Fruit fly (Drosophila melanogaster) whole organism, prepupa: ENCODE measurements around the gene CG11583.
A peak's percentile ranks its signal among the peaks of the same experiment; 100 is the strongest.

Experiments used
- CG10669 ChIP-seq: fragments of 200-800 bp; sonication (Bioruptor generic); optimal IDR thresholded peaks from 3 replicates; lab custom pipeline; 2018; ENCODE audit warnings: missing biosample characterization, mild to moderate bottlenecking, missing genetic modification characterization, moderate library complexity
- CG11294 ChIP-seq: fragments of 200-800 bp; sonication (Bioruptor generic); IDR thresholded peaks from 2 replicates; pipeline ENCODE4 v1.3.6; 2022; ENCODE audit warnings: missing biosample characterization, missing genetic modification characterization
- CG11762 ChIP-seq: fragments of 200-800 bp; sonication (Bioruptor generic); optimal IDR thresholded peaks from 3 replicates; lab custom pipeline; 2016; ENCODE audit warnings: missing biosample characterization, missing genetic modification characterization; ENCODE audit not compliant: insufficient read depth
- CG15336 ChIP-seq: fragments of 200-800 bp; sonication (Bioruptor generic); IDR thresholded peaks from 2 replicates; pipeline ENCODE4 v1.3.6; 2022; ENCODE audit warnings: missing biosample characterization, missing genetic modification characterization
- CG1621 ChIP-seq: fragments of 200-800 bp; sonication (Bioruptor generic); optimal IDR thresholded peaks from 3 replicates; lab custom pipeline; 2018; ENCODE audit warnings: missing biosample characterization, mild to moderate bottlenecking, missing genetic modification characterization
- CG16779 ChIP-seq: fragments of 200-800 bp; sonication (Bioruptor generic); optimal IDR thresholded peaks from 3 replicates; lab custom pipeline; 2017; ENCODE audit warnings: missing biosample characterization, mild to moderate bottlenecking, missing genetic modification characterization
- CG31627 ChIP-seq: fragments of 200-800 bp; sonication (Bioruptor generic); optimal IDR thresholded peaks from 3 replicates; lab custom pipeline; 2016; ENCODE audit warnings: missing biosample characterization, missing genetic modification characterization
- CG32006 ChIP-seq: fragments of 200-800 bp; sonication (Bioruptor generic); optimal IDR thresholded peaks from 3 replicates; lab custom pipeline; 2017; ENCODE audit warnings: missing biosample characterization, mild to moderate bottlenecking, missing genetic modification characterization
- CG3919 ChIP-seq: fragments of 200-800 bp; sonication (Bioruptor generic); optimal IDR thresholded peaks from 3 replicates; lab custom pipeline; 2016; ENCODE audit warnings: missing biosample characterization, missing genetic modification characterization
- CG4318 ChIP-seq: fragments of 200-800 bp; sonication (Bioruptor generic); optimal IDR thresholded peaks from 3 replicates; lab custom pipeline; 2017; ENCODE audit warnings: missing biosample characterization, mild to moderate bottlenecking, missing genetic modification characterization
- CG6792 ChIP-seq: fragments of 200-800 bp; sonication (Bioruptor generic); optimal IDR thresholded peaks from 3 replicates; lab custom pipeline; 2016; ENCODE audit warnings: missing biosample characterization, missing genetic modification characterization
- CG6808 ChIP-seq: fragments of 200-800 bp; sonication (Bioruptor generic); optimal IDR thresholded peaks from 3 replicates; lab custom pipeline; 2017; ENCODE audit warnings: missing biosample characterization, missing genetic modification characterization, mild to moderate bottlenecking, moderate library complexity, missing genetic modification reagents
- CG7368 ChIP-seq: fragments of 200-800 bp; sonication (Bioruptor generic); optimal IDR thresholded peaks from 3 replicates; lab custom pipeline; 2016; ENCODE audit warnings: missing biosample characterization, missing genetic modification characterization
- CG8119 ChIP-seq: fragments of 200-800 bp; sonication (Bioruptor generic); IDR thresholded peaks from 3 replicates; pipeline ENCODE4 v1.3.6; 2022; ENCODE audit warnings: missing biosample characterization, missing genetic modification characterization
- CG8632 ChIP-seq: fragments of 200-800 bp; sonication (Bioruptor generic); optimal IDR thresholded peaks from 3 replicates; lab custom pipeline; 2016; ENCODE audit warnings: missing biosample characterization, missing genetic modification characterization
- Eip78C ChIP-seq: fragments of 200-800 bp; sonication (Bioruptor generic); peaks from one replicate; lab custom pipeline; 2016; ENCODE audit warnings: missing biosample characterization, missing genetic modification characterization
- Eip93F ChIP-seq: fragments of 200-800 bp; sonication (Bioruptor generic); optimal IDR thresholded peaks from 2 replicates; lab custom pipeline; 2016; ENCODE audit warnings: missing biosample characterization, mild to moderate bottlenecking, missing genetic modification characterization
- Ets96B ChIP-seq: fragments of 200-800 bp; optimal IDR thresholded peaks from 2 replicates; lab custom pipeline; 2019; ENCODE audit warnings: missing biosample characterization, mild to moderate bottlenecking, missing genetic modification characterization, moderate library complexity
- Hr38 ChIP-seq: sonication (Bioruptor generic); optimal IDR thresholded peaks from 2 replicates; lab custom pipeline; 2016; ENCODE audit warnings: missing biosample characterization, missing genetic modification characterization
- Hr4 ChIP-seq: fragments of 200-800 bp; sonication (Bioruptor generic); optimal IDR thresholded peaks from 3 replicates; lab custom pipeline; 2016; ENCODE audit warnings: missing biosample characterization, missing genetic modification characterization
- Met ChIP-seq: fragments of 200-800 bp; sonication (Bioruptor generic); optimal IDR thresholded peaks from 3 replicates; lab custom pipeline; 2016; ENCODE audit warnings: missing biosample characterization, missing genetic modification characterization
- OdsH ChIP-seq: fragments of 200-800 bp; sonication (Bioruptor generic); optimal IDR thresholded peaks from 3 replicates; lab custom pipeline; 2016; ENCODE audit warnings: missing biosample characterization, missing genetic modification characterization
- Sox102F ChIP-seq: fragments of 200-800 bp; sonication (Bioruptor generic); optimal IDR thresholded peaks from 2 replicates; lab custom pipeline; 2016; ENCODE audit warnings: missing biosample characterization, mild to moderate bottlenecking, missing genetic modification characterization
- Sox14 ChIP-seq: fragments of 200-800 bp; sonication (Bioruptor generic); optimal IDR thresholded peaks from 3 replicates; lab custom pipeline; 2016; ENCODE audit warnings: missing biosample characterization, missing genetic modification characterization
- achi ChIP-seq: fragments of 200-800 bp; sonication (Bioruptor generic); optimal IDR thresholded peaks from 3 replicates; lab custom pipeline; 2016; ENCODE audit warnings: missing biosample characterization, missing genetic modification characterization
- acj6 ChIP-seq: fragments of 200-800 bp; sonication (Bioruptor generic); optimal IDR thresholded peaks from 3 replicates; lab custom pipeline; 2016; ENCODE audit warnings: missing biosample characterization, missing genetic modification characterization
- cyc ChIP-seq: fragments of 200-800 bp; sonication (Bioruptor generic); optimal IDR thresholded peaks from 3 replicates; lab custom pipeline; 2016; ENCODE audit warnings: missing biosample characterization, missing genetic modification characterization
- dac ChIP-seq: fragments of 200-800 bp; sonication (Bioruptor generic); optimal IDR thresholded peaks from 2 replicates; lab custom pipeline; 2017; ENCODE audit warnings: missing biosample characterization, mild to moderate bottlenecking, missing genetic modification characterization
- dsx ChIP-seq: fragments of 200-800 bp; optimal IDR thresholded peaks from 3 replicates; lab custom pipeline; 2019; ENCODE audit warnings: missing biosample characterization, mild to moderate bottlenecking, missing genetic modification characterization, moderate library complexity; ENCODE audit not compliant: poor library complexity, severe bottlenecking
- fd85E ChIP-seq: fragments of 200-800 bp; sonication (Bioruptor generic); optimal IDR thresholded peaks from 3 replicates; lab custom pipeline; 2016; ENCODE audit warnings: missing biosample characterization, missing genetic modification characterization
- fkh ChIP-seq: fragments of 200-800 bp; sonication (Bioruptor generic); optimal IDR thresholded peaks from 3 replicates; lab custom pipeline; 2017; ENCODE audit warnings: missing biosample characterization, mild to moderate bottlenecking, missing genetic modification characterization, moderate library complexity
- lz ChIP-seq: fragments of 200-800 bp; sonication (Bioruptor generic); optimal IDR thresholded peaks from 3 replicates; lab custom pipeline; 2016; ENCODE audit warnings: missing biosample characterization, missing genetic modification characterization
- net ChIP-seq: fragments of 200-800 bp; sonication (Bioruptor generic); optimal IDR thresholded peaks from 3 replicates; lab custom pipeline; 2016; ENCODE audit warnings: missing biosample characterization, missing genetic modification characterization
- pdm3 ChIP-seq: fragments of 200-800 bp; sonication (Bioruptor generic); optimal IDR thresholded peaks from 3 replicates; lab custom pipeline; 2016; ENCODE audit warnings: missing biosample characterization, missing genetic modification characterization
- spab ChIP-seq: fragments of 200-800 bp; sonication (Bioruptor generic); optimal IDR thresholded peaks from 2 replicates; lab custom pipeline; 2017; ENCODE audit warnings: missing biosample characterization, mild to moderate bottlenecking, missing genetic modification characterization, missing genetic modification reagents
- ss ChIP-seq, 2 experiments: fragments of 200-800 bp; sonication (Bioruptor generic); optimal IDR thresholded peaks; 2 replicates in 1 of 2; 3 replicates in 1 of 2; lab custom pipeline; 2017 to 2018; ENCODE audit warnings: mild to moderate bottlenecking in 2 of 2, missing biosample characterization in 2 of 2, missing genetic modification characterization in 2 of 2, moderate library complexity in 1 of 2
- svp ChIP-seq: fragments of 200-800 bp; sonication (Bioruptor generic); peaks from one replicate; lab custom pipeline; 2016; ENCODE audit warnings: missing biosample characterization, missing genetic modification characterization

CG11583 gene

DNA sequence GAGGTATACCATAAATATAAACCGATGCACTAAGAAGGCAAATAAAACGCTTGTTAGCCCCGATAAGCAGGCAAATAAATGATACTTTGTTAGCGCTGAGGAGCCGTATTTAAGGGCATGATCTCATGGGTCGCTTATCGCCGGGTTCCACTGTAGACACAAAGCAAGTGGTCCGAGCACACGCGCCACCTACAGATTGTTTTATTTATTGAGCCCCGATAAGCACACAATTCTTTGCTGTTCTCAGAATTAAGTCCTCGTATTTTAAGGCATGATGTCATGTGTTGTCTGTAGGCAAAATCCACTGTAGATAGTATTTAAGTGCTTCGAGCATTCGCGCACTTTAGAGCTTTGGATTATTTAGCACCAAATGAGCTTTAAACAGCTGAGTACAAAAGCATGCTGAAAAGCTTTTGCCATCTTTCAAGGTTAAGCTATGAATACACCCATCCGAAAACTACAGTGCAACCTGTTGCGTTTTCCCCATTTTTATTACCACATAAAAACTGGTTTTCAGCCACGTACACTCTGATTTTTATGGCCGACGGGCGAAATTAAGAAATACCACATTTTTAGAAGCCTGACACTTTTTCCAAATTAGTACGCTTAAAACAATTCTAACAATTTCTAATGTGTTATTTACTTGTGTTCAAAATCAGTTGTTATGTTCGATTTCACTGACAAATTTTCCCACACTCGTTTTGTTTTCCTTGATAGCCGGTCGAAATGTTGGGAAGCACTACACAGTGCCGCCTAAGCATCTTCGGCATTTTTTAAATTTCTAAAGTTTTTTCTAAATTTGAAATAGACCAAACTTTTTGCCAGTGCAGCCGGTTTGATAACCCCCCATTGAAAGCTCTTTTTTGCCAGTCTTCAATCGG, 42.9 kb downstream of the CG11583 start, which contains the start of gene Sqor (continued):
- TF ChIP-seq ss (GFP tag; optimal IDR thresholded peaks at IDR 0.05; lab: Kevin White, UChicago) (peak; percentile 94 to 95), CG6808 (GFP tag; lab: Kevin White, UChicago) (peak; percentile 95), fkh (GFP tag; lab: Kevin White, UChicago) (peak; percentile 50), lz (GFP tag; lab: Kevin White, UChicago) (peak; percentile 94), CG8119 (peak; percentile 96), CG1621 (tag; lab: Kevin White, UChicago) (peak; percentile 86), pdm3 (GFP tag; lab: Kevin White, UChicago) (peak; percentile 96), Eip93F (GFP tag; lab: Kevin White, UChicago) (peak; percentile 82), CG8632 (GFP tag; lab: Kevin White, UChicago) (peak; percentile 92), CG31627 (GFP tag; lab: Kevin White, UChicago) (peak; percentile 94), Hr4 (GFP tag; lab: Kevin White, UChicago) (peak; percentile 98), svp (GFP tag; lab: Kevin White, UChicago) (peak; percentile 99), dsx (peak; percentile 86), OdsH (GFP tag; lab: Kevin White, UChicago) (peak; percentile 95), CG3919 (GFP tag; lab: Kevin White, UChicago) (peak; percentile 95), Met (GFP tag; lab: Kevin White, UChicago) (no peak), net (peak; percentile 96), CG16779 (tag; lab: Kevin White, UChicago) (peak; percentile 92), Sox14 (peak; percentile 97), cyc (GFP tag; lab: Kevin White, UChicago) (peak; percentile 91), CG32006 (GFP tag; lab: Kevin White, UChicago) (peak; percentile 99), CG10669 (GFP tag; lab: Kevin White, UChicago) (peak; percentile 91), Hr38 (peak; percentile 46), Ets96B (tag; lab: Kevin White, UChicago) (peak; percentile 86), CG15336 (GFP tag; lab: Robert Waterston, UW) (peak; percentile 97), Sox102F (peak; percentile 97), CG7368 (GFP tag; lab: Kevin White, UChicago) (peak; percentile 91), CG4318 (GFP tag; lab: Kevin White, UChicago) (peak; percentile 97), dac (GFP tag; lab: Kevin White, UChicago) (peak; percentile 95), acj6 (GFP tag; lab: Kevin White, UChicago) (peak; percentile 94), fd85E (peak; percentile 78), Eip78C (GFP tag; lab: Kevin White, UChicago) (peak; percentile 100)

- TF ChIP-seq CG31627 (GFP tag; lab: Kevin White, UChicago), result no peak
- no peak for TF ChIP-seq CG11294 (GFP tag; lab: Robert Waterston, UW)
- no peak for TF ChIP-seq ss (GFP tag; optimal IDR thresholded peaks at IDR 0.05; lab: Kevin White, UChicago)
- no peak for TF ChIP-seq CG16779 (tag; lab: Kevin White, UChicago)
- no peak for TF ChIP-seq CG11762
- no peak for TF ChIP-seq achi (GFP tag; lab: Kevin White, UChicago)
- TF ChIP-seq dac (GFP tag; lab: Kevin White, UChicago), result no peak
- no peak for TF ChIP-seq spab
- TF ChIP-seq CG6808 (GFP tag; lab: Kevin White, UChicago), result no peak
- TF ChIP-seq Eip78C (GFP tag; lab: Kevin White, UChicago), result no peak
- TF ChIP-seq cyc (GFP tag; lab: Kevin White, UChicago), result no peak
- TF ChIP-seq CG4318 (GFP tag; lab: Kevin White, UChicago), result no peak
- TF ChIP-seq CG6792, result no peak
- TF ChIP-seq CG1621 (tag; lab: Kevin White, UChicago), result no peak
- TF ChIP-seq, all 60 proteins: peak for 0
These were observed 44.4 kb downstream of the CG11583 start for dm6 chr3L:4238195-4238594.
